Fruit fly (Drosophila melanogaster) whole organism, embryonic: Measurements from ENCODE around the gene CG11902.

Experiments
- BtbVII ChIP-seq: fragments of 200-800 bp; sonication (Bioruptor generic); optimal IDR thresholded peaks from 3 replicates; lab custom pipeline; 2017; ENCODE audit warnings: missing biosample characterization, mild to moderate bottlenecking, missing genetic modification characterization
- CG10366 ChIP-seq: fragments of 200-800 bp; sonication (Bioruptor generic); IDR thresholded peaks from 2 replicates; pipeline ENCODE4 v1.3.6; 2022; ENCODE audit warnings: missing biosample characterization, missing genetic modification characterization
- CG11560 ChIP-seq: fragments of 200-800 bp; sonication (Bioruptor generic); IDR thresholded peaks from 3 replicates; pipeline ENCODE4 v1.3.6; 2022; ENCODE audit warnings: missing biosample characterization, missing genetic modification characterization
- CG1233 ChIP-seq: fragments of 200-800 bp; sonication (Bioruptor generic); optimal IDR thresholded peaks from 4 replicates; lab custom pipeline; 2018; ENCODE audit warnings: missing biosample characterization, mild to moderate bottlenecking, missing genetic modification characterization
- CG12769 ChIP-seq: fragments of 200-800 bp; sonication (Bioruptor generic); optimal IDR thresholded peaks from 2 replicates; lab custom pipeline; 2019; ENCODE audit warnings: missing biosample characterization, mild to moderate bottlenecking, missing genetic modification characterization, moderate library complexity
- CG15479 ChIP-seq: fragments of 200-800 bp; sonication (Bioruptor generic); optimal IDR thresholded peaks from 3 replicates; lab custom pipeline; 2019; ENCODE audit warnings: missing biosample characterization, mild to moderate bottlenecking, missing genetic modification characterization, moderate library complexity
- CG1602 ChIP-seq: fragments of 200-800 bp; sonication (Bioruptor generic); optimal IDR thresholded peaks from 3 replicates; lab custom pipeline; 2016; ENCODE audit warnings: missing biosample characterization, missing genetic modification characterization
- CG1832 ChIP-seq: fragments of 200-800 bp; sonication (Bioruptor generic); optimal IDR thresholded peaks from 2 replicates; lab custom pipeline; 2017; ENCODE audit warnings: missing biosample characterization, mild to moderate bottlenecking, missing genetic modification characterization, inconsistent platforms
- CG2120 ChIP-seq: fragments of 200-800 bp; sonication (Bioruptor generic); optimal IDR thresholded peaks from 3 replicates; lab custom pipeline; 2016; ENCODE audit warnings: missing biosample characterization, missing genetic modification characterization
- CG2199 ChIP-seq: fragments of 200-800 bp; sonication (Bioruptor generic); IDR thresholded peaks from 3 replicates; pipeline ENCODE4 v1.3.6; 2022; ENCODE audit warnings: missing biosample characterization, missing genetic modification characterization
- CG31388 ChIP-seq: fragments of 200-800 bp; sonication (Bioruptor generic); optimal IDR thresholded peaks from 2 replicates; lab custom pipeline; 2016; ENCODE audit warnings: missing biosample characterization, missing genetic modification characterization
- CG3281 ChIP-seq: fragments of 200-800 bp; sonication (Bioruptor generic); optimal IDR thresholded peaks from 3 replicates; lab custom pipeline; 2017; ENCODE audit warnings: missing biosample characterization, mild to moderate bottlenecking, missing genetic modification characterization
- CG6175 ChIP-seq: fragments of 200-800 bp; sonication (Bioruptor generic); IDR thresholded peaks from 3 replicates; pipeline ENCODE4 v1.3.6; 2022; ENCODE audit warnings: missing biosample characterization, missing genetic modification characterization
- CG6254 ChIP-seq: fragments of 200-800 bp; sonication (Bioruptor generic); optimal IDR thresholded peaks from 3 replicates; lab custom pipeline; 2017; ENCODE audit warnings: mild to moderate bottlenecking, missing biosample characterization, missing genetic modification reagents, missing genetic modification characterization
- CG8281 ChIP-seq: fragments of 200-800 bp; sonication (Bioruptor generic); optimal IDR thresholded peaks from 2 replicates; lab custom pipeline; 2018; ENCODE audit warnings: missing biosample characterization, mild to moderate bottlenecking, missing genetic modification characterization, moderate library complexity
- CG8359 ChIP-seq: fragments of 200-800 bp; sonication (Bioruptor generic); optimal IDR thresholded peaks from 2 replicates; lab custom pipeline; 2017; ENCODE audit warnings: missing biosample characterization, mild to moderate bottlenecking, missing genetic modification characterization, borderline replicate concordance
- Camta ChIP-seq: fragments of 200-800 bp; sonication (Bioruptor generic); optimal IDR thresholded peaks from 2 replicates; lab custom pipeline; 2016; ENCODE audit warnings: missing biosample characterization, missing genetic modification characterization
- CoRest ChIP-seq: fragments of 200-800 bp; sonication (Bioruptor generic); optimal IDR thresholded peaks from 3 replicates; lab custom pipeline; 2018; ENCODE audit warnings: missing biosample characterization, mild to moderate bottlenecking, missing genetic modification characterization, moderate library complexity
- Deaf1 ChIP-seq: fragments of 200-800 bp; optimal IDR thresholded peaks from 3 replicates; lab custom pipeline; 2019; ENCODE audit warnings: missing biosample characterization, mild to moderate bottlenecking, missing genetic modification characterization, moderate library complexity
- Dp ChIP-seq: fragments of 200-800 bp; sonication (Bioruptor generic); optimal IDR thresholded peaks from 2 replicates; lab custom pipeline; 2018; ENCODE audit warnings: missing biosample characterization, mild to moderate bottlenecking, missing genetic modification characterization, moderate library complexity
- E2f2 ChIP-seq: fragments of 200-800 bp; sonication (Bioruptor generic); IDR thresholded peaks from 2 replicates; pipeline ENCODE4 v1.3.6; 2022; ENCODE audit warnings: missing biosample characterization, missing genetic modification characterization
- GATAe ChIP-seq: fragments of 200-800 bp; sonication (Bioruptor generic); conservative IDR thresholded peaks from 2 replicates; pipeline ENCODE4 v1.3.6; 2022; ENCODE audit warnings: missing biosample characterization, missing genetic modification characterization
- H15 ChIP-seq: fragments of 200-800 bp; sonication (Bioruptor generic); IDR thresholded peaks from 3 replicates; pipeline ENCODE4 v1.3.6; 2022; ENCODE audit warnings: missing biosample characterization, missing genetic modification characterization
- H2.0 ChIP-seq: fragments of 200-800 bp; sonication (Bioruptor generic); IDR thresholded peaks from 2 replicates; pipeline ENCODE4 v1.3.6; 2022; ENCODE audit warnings: missing biosample characterization, missing genetic modification characterization
- HLH4C ChIP-seq: fragments of 200-800 bp; sonication (Bioruptor generic); IDR thresholded peaks from 3 replicates; pipeline ENCODE4 v1.3.6; 2022; ENCODE audit warnings: missing biosample characterization, missing genetic modification characterization; ENCODE audit not compliant: partially characterized antibody
- Nf-YB ChIP-seq: fragments of 200-800 bp; sonication (Bioruptor generic); optimal IDR thresholded peaks from 3 replicates; lab custom pipeline; 2019; ENCODE audit warnings: missing biosample characterization, mild to moderate bottlenecking, missing genetic modification characterization, moderate library complexity
- PHDP ChIP-seq: fragments of 200-800 bp; sonication (Bioruptor generic); optimal IDR thresholded peaks from 3 replicates; lab custom pipeline; 2018; ENCODE audit warnings: missing biosample characterization, mild to moderate bottlenecking, missing genetic modification characterization, moderate library complexity
- Rfx ChIP-seq: fragments of 200-800 bp; sonication (Bioruptor generic); IDR thresholded peaks from 2 replicates; pipeline ENCODE4 v1.3.6; 2022; ENCODE audit warnings: missing biosample characterization, missing genetic modification characterization
- Trl ChIP-seq, 3 experiments: fragments of >200 bp in 2 of 3; fragments of 200-800 bp in 1 of 3; sonication (Bioruptor generic) in 1 of 3; optimal IDR thresholded peaks; 2 replicates in 1 of 3; 3 replicates in 2 of 3; lab custom pipeline; 2016 to 2017; ENCODE audit warnings: missing biosample characterization in 1 of 3, missing genetic modification characterization in 1 of 3
- Xbp1 ChIP-seq: fragments of 200-800 bp; sonication (Bioruptor generic); optimal IDR thresholded peaks from 3 replicates; lab custom pipeline; 2016; ENCODE audit warnings: missing biosample characterization, mild to moderate bottlenecking, missing genetic modification characterization
- YL-1 ChIP-seq: fragments of 200-800 bp; sonication (Bioruptor generic); optimal IDR thresholded peaks from 3 replicates; lab custom pipeline; 2017; ENCODE audit warnings: missing biosample characterization, mild to moderate bottlenecking, missing genetic modification characterization
- bowl ChIP-seq: fragments of 200-800 bp; sonication (Bioruptor generic); IDR thresholded peaks from 2 replicates; pipeline ENCODE4 v1.3.6; 2022; ENCODE audit warnings: missing biosample characterization, missing genetic modification characterization
- chinmo ChIP-seq: fragments of 200-800 bp; sonication (Bioruptor generic); IDR thresholded peaks from 4 replicates; pipeline ENCODE4 v1.3.6; 2022; ENCODE audit warnings: missing biosample characterization, missing genetic modification characterization; ENCODE audit not compliant: partially characterized antibody
- dati ChIP-seq: fragments of 200-800 bp; sonication (Bioruptor generic); IDR thresholded peaks from 2 replicates; pipeline ENCODE4 v1.3.6; 2022; ENCODE audit warnings: missing biosample characterization, missing genetic modification characterization
- emc ChIP-seq: fragments of 200-800 bp; sonication (Bioruptor generic); optimal IDR thresholded peaks from 2 replicates; lab custom pipeline; 2016; ENCODE audit warnings: missing biosample characterization, missing genetic modification characterization
- exex ChIP-seq: fragments of 200-800 bp; sonication (Bioruptor generic); optimal IDR thresholded peaks from 4 replicates; lab custom pipeline; 2018; ENCODE audit warnings: missing biosample characterization, mild to moderate bottlenecking, missing genetic modification characterization, moderate library complexity
- fd3F ChIP-seq: fragments of 200-800 bp; sonication (Bioruptor generic); optimal IDR thresholded peaks from 2 replicates; lab custom pipeline; 2018; ENCODE audit warnings: missing biosample characterization, mild to moderate bottlenecking, missing genetic modification characterization, moderate library complexity
- grn ChIP-seq: fragments of 200-800 bp; sonication (Bioruptor generic); optimal IDR thresholded peaks from 3 replicates; lab custom pipeline; 2017; ENCODE audit warnings: missing biosample characterization, missing genetic modification characterization
- kah ChIP-seq: fragments of 200-800 bp; sonication (Bioruptor generic); optimal IDR thresholded peaks from 2 replicates; lab custom pipeline; 2018; ENCODE audit warnings: missing biosample characterization, mild to moderate bottlenecking, missing genetic modification characterization
- lab ChIP-seq: fragments of 200-800 bp; sonication (Bioruptor generic); optimal IDR thresholded peaks from 3 replicates; lab custom pipeline; 2017; ENCODE audit warnings: missing biosample characterization, missing genetic modification characterization, mild to moderate bottlenecking, moderate library complexity, missing genetic modification reagents
- lmd ChIP-seq: fragments of 200-800 bp; sonication (Bioruptor generic); IDR thresholded peaks from 2 replicates; pipeline ENCODE4 v1.3.6; 2022; ENCODE audit warnings: missing biosample characterization, missing genetic modification characterization
- lov ChIP-seq, 2 experiments: fragments of 200-800 bp in 1 of 2; fragments of >200 bp in 1 of 2; sonication (Bioruptor generic) in 1 of 2; IDR thresholded peaks in 1 of 2; optimal IDR thresholded peaks in 1 of 2; 2 replicates in 1 of 2; 3 replicates in 1 of 2; pipeline versions ENCODE4 v1.3.6 to Lab custom; 2017 to 2022; ENCODE audit warnings: missing biosample characterization in 1 of 2, missing genetic modification characterization in 1 of 2
- pfk ChIP-seq: fragments of 200-800 bp; sonication (Bioruptor generic); optimal IDR thresholded peaks from 2 replicates; lab custom pipeline; 2018; ENCODE audit warnings: missing biosample characterization, mild to moderate bottlenecking, missing genetic modification characterization, moderate library complexity
- sd ChIP-seq: fragments of 200-800 bp; sonication (Bioruptor generic); optimal IDR thresholded peaks from 3 replicates; lab custom pipeline; 2018; ENCODE audit warnings: missing biosample characterization, mild to moderate bottlenecking, missing genetic modification characterization, moderate library complexity
- sens ChIP-seq: fragments of 200-800 bp; sonication (Bioruptor generic); peaks from one replicate; lab custom pipeline; 2016; ENCODE audit warnings: missing biosample characterization, missing genetic modification characterization
- sug ChIP-seq: fragments of 200-800 bp; optimal IDR thresholded peaks from 2 replicates; lab custom pipeline; 2019; ENCODE audit warnings: missing biosample characterization, mild to moderate bottlenecking, missing genetic modification characterization, moderate library complexity
- tin ChIP-seq: fragments of 200-800 bp; sonication (Bioruptor generic); optimal IDR thresholded peaks from 3 replicates; lab custom pipeline; 2016; ENCODE audit warnings: missing biosample characterization, missing genetic modification characterization
- ttk ChIP-seq: fragments of 200-800 bp; sonication (Bioruptor generic); IDR thresholded peaks from 2 replicates; pipeline ENCODE4 v2.1.2; 2022; ENCODE audit warnings: missing biosample characterization, missing genetic modification characterization
- wek ChIP-seq: fragments of 200-800 bp; sonication (Bioruptor generic); optimal IDR thresholded peaks from 3 replicates; lab custom pipeline; 2018; ENCODE audit warnings: missing biosample characterization, mild to moderate bottlenecking, missing genetic modification characterization, moderate library complexity

The CG11902 gene

DNA sequence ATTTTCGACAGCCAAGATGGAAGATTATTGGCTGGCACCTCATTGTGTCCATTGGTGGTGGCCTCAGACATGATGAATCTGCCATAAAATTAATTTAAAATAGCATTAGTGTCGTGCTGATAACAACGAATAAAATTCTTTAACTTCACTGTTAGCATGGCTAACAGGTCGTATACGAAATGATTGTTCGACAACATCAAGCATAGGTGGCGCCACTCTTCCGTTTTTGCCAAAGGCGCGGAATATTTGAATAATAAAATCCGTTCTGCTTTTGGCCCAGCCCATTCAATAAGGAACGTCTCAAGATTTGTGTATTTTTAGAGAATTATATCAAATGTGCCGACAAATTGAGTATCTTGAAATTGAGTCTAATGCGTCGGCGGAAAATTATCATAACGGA is 22.5 kb upstream of the CG11902 start (continued):
- TF ChIP-seq YL-1 (GFP tag; lab: Kevin White, UChicago) (no peak), CG8281 (tag; lab: Kevin White, UChicago) (no peak), CG1602 (GFP tag; lab: Kevin White, UChicago) (no peak), H2.0 (GFP tag; lab: Robert Waterston, UW) (no peak), E2f2 (peak; percentile 63), GATAe (GFP tag; lab: Robert Waterston, UW) (no peak), CG3281 (GFP tag; lab: Kevin White, UChicago) (peak; percentile 11), Rfx (no peak), CG6175 (GFP tag; lab: Robert Waterston, UW) (no peak), Dp (GFP tag; lab: Kevin White, UChicago) (peak; percentile 45), CG1233 (peak; percentile 11), tin (GFP tag; lab: Kevin White, UChicago) (no peak), HLH4C (no peak), Xbp1 (no peak), lmd (GFP tag; lab: Robert Waterston, UW) (no peak), CG15479 (GFP tag; lab: Kevin White, UChicago) (no peak)

DNA sequence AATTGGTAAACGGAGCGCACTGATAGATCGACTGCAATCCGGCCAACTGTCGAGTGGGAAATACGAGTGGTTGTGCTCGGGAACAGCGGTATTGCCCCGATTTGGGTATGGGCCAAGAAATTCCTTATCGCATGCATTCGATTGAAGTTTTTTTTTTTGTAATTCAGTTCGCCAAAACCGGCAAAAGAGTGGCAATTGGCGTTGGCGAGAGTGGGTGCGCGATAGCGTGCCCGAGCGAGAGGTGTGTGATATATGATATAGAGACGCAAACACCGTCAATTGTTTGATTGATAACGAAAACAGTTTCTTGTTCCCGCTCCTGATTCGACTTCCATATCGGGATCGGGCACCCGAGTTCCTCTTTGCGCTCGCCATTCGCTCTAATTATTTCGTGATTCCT is 21.3 kb upstream of the CG11902 start, which contains the start of gene CG31087:
Gene CG31087 (minus strand): TSS at position 63 of the 400 bp plus-strand sequence.
- TF ChIP-seq grn = peak; percentile 12
- no peak for TF ChIP-seq wek (GFP tag; lab: Kevin White, UChicago)
- peak; percentile 2 for TF ChIP-seq sd (tag; lab: Kevin White, UChicago)
- no peak for TF ChIP-seq CG8359 (GFP tag; lab: Kevin White, UChicago)
- TF ChIP-seq BtbVII = no peak
- TF ChIP-seq Deaf1 (tag; lab: Kevin White, UChicago) = peak; percentile 51
- peak; percentile 67 for TF ChIP-seq sens (GFP tag; lab: Kevin White, UChicago)
- TF ChIP-seq sug (tag; lab: Kevin White, UChicago) = peak; percentile 15
- peak; percentile 56 for TF ChIP-seq exex (tag; lab: Kevin White, UChicago)
- peak; percentile 40 for TF ChIP-seq CG12769 (tag; lab: Kevin White, UChicago)
- TF ChIP-seq lab (GFP tag; lab: Kevin White, UChicago) = peak; percentile 50
- 0 out of 4 replicates have a peak, but pooled peaks have one; percentile 57 for TF ChIP-seq chinmo (GFP tag; lab: Robert Waterston, UW)

- TF ChIP-seq CG6254 (GFP tag; lab: Kevin White, UChicago) (no peak), bowl (no peak), kah (GFP tag; lab: Kevin White, UChicago) (no peak), Camta (GFP tag; lab: Kevin White, UChicago) (no peak), dati (GFP tag; lab: Robert Waterston, UW) (no peak), PHDP (tag; lab: Kevin White, UChicago) (peak; percentile 1), CG2199 (no peak), Nf-YB (GFP tag; lab: Kevin White, UChicago) (no peak), emc (GFP tag; lab: Kevin White, UChicago) (no peak), lov (optimal IDR thresholded peaks at IDR 0.05; lab: Kevin White, UChicago) (no peak), lov (GFP tag; IDR thresholded peaks at IDR 0.05; lab: Robert Waterston, UW) (no peak), CoRest (tag; lab: Kevin White, UChicago) (no peak), CG11560 (tag; lab: Robert Waterston, UW) (no peak), CG10366 (GFP tag; lab: Robert Waterston, UW) (no peak), pfk (GFP tag; lab: Kevin White, UChicago) (no peak), CG1832 (no peak), ttk (GFP tag; lab: Robert Waterston, UW) (no peak), CG31388 (GFP tag; lab: Kevin White, UChicago) (no peak), Trl (optimal IDR thresholded peaks at IDR 0.05; lab: Kevin White, UChicago) (peak in 1 of 2 experiments; percentile 18), Trl (GFP tag; optimal IDR thresholded peaks at IDR 0.05; lab: Kevin White, UChicago) (no peak), sens (GFP tag; lab: Kevin White, UChicago) (peak; percentile 18), fd3F (GFP tag; lab: Kevin White, UChicago) (no peak), CG2120 (GFP tag; lab: Kevin White, UChicago) (no peak), H15 (GFP tag; lab: Robert Waterston, UW) (no peak)
Measured at dm6 chr3R:25316016-25316415, 19.0 kb upstream of the CG11902 start, which contains the start of gene CG10559. TSS of gene CG10559 (minus strand) at chr3R:25316116.
